Fruit fly (Drosophila melanogaster): ENCODE measurements around the gene CG18549.
"Not testable (repeated sequence)": the region's sequence is repeated elsewhere in the genome, so short reads cannot be mapped to it uniquely, and the experiment has no call there.

Gene CG18549

dm6 chr3R:12467675-12468074 lies 18.6 kb downstream of the CG18549 start, which contains the start of gene Hsp70Ba:
Gene Hsp70Ba, minus strand, starts transcription at chr3R:12467776.
- TF ChIP-seq ttk, insv, h (optimal IDR thresholded peaks at IDR 0.05): not testable (repeated sequence)

dm6 chr3R:12502210-12502609 lies 53.1 kb downstream of the CG18549 start, which contains the start of gene Hsp70Bbb:
Gene Hsp70Bbb, plus strand, starts transcription at chr3R:12502510.
- TF ChIP-seq insv, Myc, Sin3A (optimal IDR thresholded peaks at IDR 0.05): not testable (repeated sequence)

dm6 chr3R:12505493-12505892 lies 56.4 kb downstream of the CG18549 start, which contains the start of gene Hsp70Bb:
Gene Hsp70Bb, plus strand, starts transcription at chr3R:12505793.
- TF ChIP-seq psq, Myc, h (optimal IDR thresholded peaks at IDR 0.05): not testable (repeated sequence)

Measured in Kc167 (cell line).